Fruit fly (Drosophila melanogaster): Measurements from ENCODE around the gene inaF-C.

The inaF-C gene

dm6 chrX:11687666-11688492, 43.7 kb downstream of the inaF-C start (continued):
- TF ChIP-seq MBD-R2 (GFP tag; IDR thresholded peaks at IDR 0.05) = no peak
- no peak for TF ChIP-seq eyg (GFP tag; optimal IDR thresholded peaks at IDR 0.05)
- TF ChIP-seq CG9215 (GFP tag; IDR thresholded peaks at IDR 0.05) = no peak
- no peak for TF ChIP-seq CG4854 (GFP tag; optimal IDR thresholded peaks at IDR 0.05)
- TF ChIP-seq crp (GFP tag; optimal IDR thresholded peaks at IDR 0.05) = no peak
- no peak for TF ChIP-seq HLH54F (GFP tag; optimal IDR thresholded peaks at IDR 0.05)
- TF ChIP-seq dmrt99B (tag; optimal IDR thresholded peaks at IDR 0.05) = no peak
- TF ChIP-seq CG17612 (GFP tag; IDR thresholded peaks at IDR 0.05) = no peak
- TF ChIP-seq Ssrp (tag; optimal IDR thresholded peaks at IDR 0.05) = no peak
- TF ChIP-seq CG17829 (tag; optimal IDR thresholded peaks at IDR 0.05) = no peak
- TF ChIP-seq Oaz (GFP tag; IDR thresholded peaks at IDR 0.05) = no peak
- TF ChIP-seq tin (GFP tag; optimal IDR thresholded peaks at IDR 0.05) = no peak
- no peak for TF ChIP-seq ftz-f1 (GFP tag; optimal IDR thresholded peaks at IDR 0.05)
- TF ChIP-seq Hey (tag; optimal IDR thresholded peaks at IDR 0.05) = peak; percentile 2
- no peak for TF ChIP-seq gro (GFP tag; optimal IDR thresholded peaks at IDR 0.05)
- no peak for TF ChIP-seq CG3726 (GFP tag; IDR thresholded peaks at IDR 0.05)
- TF ChIP-seq Stat92E (GFP tag; optimal IDR thresholded peaks at IDR 0.05) = no peak
- peak; percentile 86 for TF ChIP-seq GATAe (GFP tag; conservative IDR thresholded peaks at IDR 0.05)
- no peak for TF ChIP-seq CG7745 (tag; optimal IDR thresholded peaks at IDR 0.05)
- TF ChIP-seq CG4707 (GFP tag; optimal IDR thresholded peaks at IDR 0.05) = no peak
- peak; percentile 2 for TF ChIP-seq CG6813 (GFP tag; optimal IDR thresholded peaks at IDR 0.05)
- peak; percentile 66 for TF ChIP-seq cg (GFP tag; optimal IDR thresholded peaks at IDR 0.05)
- TF ChIP-seq fd3F (GFP tag; optimal IDR thresholded peaks at IDR 0.05) = no peak
- TF ChIP-seq sqz (GFP tag; optimal IDR thresholded peaks at IDR 0.05) = peak; percentile 61
- TF ChIP-seq CG16779 (GFP tag; IDR thresholded peaks at IDR 0.05) = no peak
- no peak for TF ChIP-seq Xrp1 (GFP tag; IDR thresholded peaks at IDR 0.05)
- no peak for TF ChIP-seq CG1233 (GFP tag; optimal IDR thresholded peaks at IDR 0.05)
- no peak for TF ChIP-seq Adf1 (GFP tag; IDR thresholded peaks at IDR 0.05)
- TF ChIP-seq CG4328 (GFP tag; optimal IDR thresholded peaks at IDR 0.05) = no peak
- TF ChIP-seq Pdp1 (GFP tag; optimal IDR thresholded peaks at IDR 0.05) = peak in 1 of 2 experiments; percentile 87
- no peak for TF ChIP-seq CG8388 (GFP tag; optimal IDR thresholded peaks at IDR 0.05)
- TF ChIP-seq gcm2 (GFP tag; optimal IDR thresholded peaks at IDR 0.05) = no peak
- no peak for TF ChIP-seq CG9727 (GFP tag; optimal IDR thresholded peaks at IDR 0.05)
- no peak for TF ChIP-seq tio (GFP tag; optimal IDR thresholded peaks at IDR 0.05)
- no peak for TF ChIP-seq gt (GFP tag; IDR thresholded peaks at IDR 0.05)
- TF ChIP-seq bigmax (GFP tag; optimal IDR thresholded peaks at IDR 0.05) = no peak
- TF ChIP-seq Poxn (GFP tag; IDR thresholded peaks at IDR 0.05) = no peak
- TF ChIP-seq CG13775 (GFP tag; optimal IDR thresholded peaks at IDR 0.05) = no peak
- TF ChIP-seq phol (tag; optimal IDR thresholded peaks at IDR 0.05) = no peak
- TF ChIP-seq CG11504 (tag; optimal IDR thresholded peaks at IDR 0.05) = no peak
- TF ChIP-seq D19B (GFP tag; optimal IDR thresholded peaks at IDR 0.05) = no peak
- no peak for TF ChIP-seq Lhr (GFP tag; optimal IDR thresholded peaks at IDR 0.05)
- no peak for TF ChIP-seq scrt (GFP tag; optimal IDR thresholded peaks at IDR 0.05)
- no peak for TF ChIP-seq amos (GFP tag; IDR thresholded peaks at IDR 0.05; ENCODE audit: partially characterized antibody)
- no peak for TF ChIP-seq CG3847 (GFP tag; IDR thresholded peaks at IDR 0.05)
- no peak for TF ChIP-seq CG18619 (GFP tag; optimal IDR thresholded peaks at IDR 0.05)
- no peak for TF ChIP-seq CG8924 (tag; optimal IDR thresholded peaks at IDR 0.05)
- no peak for TF ChIP-seq lbe (GFP tag; optimal IDR thresholded peaks at IDR 0.05)
- no peak for TF ChIP-seq CG10209 (GFP tag; optimal IDR thresholded peaks at IDR 0.05)
